Worm (Caenorhabditis elegans): Measurements from ENCODE around the gene grl-15.
A peak's percentile ranks its signal among the peaks of the same experiment; 100 is the strongest.

Gene grl-15

ce11 chrIII:12235914-12236313, at the start of gene grl-15, which contains the start of gene fbxa-89:
grl-15 (minus strand) TSS chrIII:12236014.
fbxa-89 (plus strand) TSS chrIII:12236184.
- TF ChIP-seq nhr-120 (GFP tag; IDR thresholded peaks at IDR 0.05) (no peak), lin-40 (tag; optimal IDR thresholded peaks at IDR 0.05) (no peak), F52B5.7 (tag; optimal IDR thresholded peaks at IDR 0.05) (no peak), nhr-80 (tag; optimal IDR thresholded peaks at IDR 0.05) (peak; percentile 29), unc-62 (GFP tag; optimal IDR thresholded peaks at IDR 0.05) (no peak), F23B12.7 (tag; optimal IDR thresholded peaks at IDR 0.05; ENCODE audit: insufficient read depth) (no peak), xnd-1 (tag; optimal IDR thresholded peaks at IDR 0.05) (no peak)

DNA sequence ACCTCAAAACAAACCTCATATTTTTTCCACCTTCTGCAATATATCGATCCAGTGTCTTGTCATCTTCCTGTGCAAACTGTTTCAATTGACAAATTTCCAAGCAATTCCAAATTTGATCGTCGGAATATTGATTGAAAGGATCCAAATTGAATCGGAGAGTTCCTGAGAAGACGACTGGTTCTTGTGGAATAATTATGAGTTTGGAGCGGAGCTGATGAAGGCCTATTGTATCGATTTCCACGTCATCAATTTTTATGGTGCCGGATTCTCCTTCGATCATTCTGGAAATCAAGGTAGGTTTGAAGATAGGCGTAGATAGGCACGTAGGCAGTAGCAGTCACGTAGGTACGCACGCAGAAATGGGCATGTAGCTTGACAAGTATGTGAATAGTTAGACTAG, 48.3 kb upstream of the grl-15 start:
- no peak for TF ChIP-seq F57C9.4 (tag; optimal IDR thresholded peaks at IDR 0.05)
- TF ChIP-seq F39B2.1 (GFP tag; IDR thresholded peaks at IDR 0.05), result no peak
- TF ChIP-seq T26A5.8 (tag; optimal IDR thresholded peaks at IDR 0.05), result no peak
- no peak for TF ChIP-seq xnd-1 (tag; optimal IDR thresholded peaks at IDR 0.05)
- TF ChIP-seq hlh-26 (GFP tag; conservative IDR thresholded peaks at IDR 0.05), result no peak
- no peak for TF ChIP-seq F55B11.4 (tag; optimal IDR thresholded peaks at IDR 0.05; ENCODE audit: borderline replicate concordance, insufficient read depth)
- TF ChIP-seq rec-8 (tag; optimal IDR thresholded peaks at IDR 0.05), result no peak

DNA sequence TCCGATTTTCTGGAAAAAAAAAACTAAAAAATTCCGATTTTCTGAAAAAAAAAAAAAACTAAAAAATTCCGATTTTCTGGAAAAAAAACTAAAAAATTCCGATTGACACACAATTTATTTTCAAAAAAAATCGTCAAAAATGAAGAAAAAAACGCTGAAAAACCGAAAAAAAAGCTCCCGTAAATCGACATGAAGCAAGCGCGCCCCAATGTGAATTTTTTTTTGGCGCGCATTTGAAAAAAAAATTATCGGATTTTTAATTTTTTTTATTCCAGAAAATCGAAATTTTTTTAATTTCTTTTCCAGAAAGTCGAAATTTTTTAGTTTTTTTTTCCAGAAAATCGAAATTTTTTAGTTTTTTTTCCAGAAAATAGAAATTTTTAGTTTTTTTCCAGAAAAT, 43.0 kb upstream of the grl-15 start:
- TF ChIP-seq F23B12.7 (tag; optimal IDR thresholded peaks at IDR 0.05; ENCODE audit: insufficient read depth), result no peak
- TF ChIP-seq ztf-26 (tag; optimal IDR thresholded peaks at IDR 0.05), result no peak
- no peak for TF ChIP-seq nfya-2 (GFP tag; IDR thresholded peaks at IDR 0.05)
- TF ChIP-seq lin-54 (GFP tag; optimal IDR thresholded peaks at IDR 0.05), result peak; percentile 51
- no peak for TF ChIP-seq mxl-1 (tag; optimal IDR thresholded peaks at IDR 0.05)
- no peak for TF ChIP-seq ama-1 (optimal IDR thresholded peaks at IDR 0.05)
- TF ChIP-seq ama-1 (GFP tag; optimal IDR thresholded peaks at IDR 0.05), result no peak
- TF ChIP-seq F37B4.10 (GFP tag; IDR thresholded peaks at IDR 0.05), result no peak
- TF ChIP-seq ztf-18 (tag; optimal IDR thresholded peaks at IDR 0.05), result no peak
- TF ChIP-seq ztf-3 (GFP tag; optimal IDR thresholded peaks at IDR 0.05), result no peak
- peak in 1 of 3 experiments; percentile 77 for TF ChIP-seq lin-35 (GFP tag; optimal IDR thresholded peaks at IDR 0.05)
- no peak for TF ChIP-seq zfh-2 (GFP tag; conservative IDR thresholded peaks at IDR 0.05)
- TF ChIP-seq pha-4 (tag; optimal IDR thresholded peaks at IDR 0.05), result no peak
- peak; percentile 78 for TF ChIP-seq mcd-1 (GFP tag; IDR thresholded peaks at IDR 0.05)
- no peak for TF ChIP-seq attf-5 (GFP tag; optimal IDR thresholded peaks at IDR 0.05)
- TF ChIP-seq nfya-1 (tag; optimal IDR thresholded peaks at IDR 0.05; ENCODE audit: borderline replicate concordance, insufficient read depth), result no peak

DNA sequence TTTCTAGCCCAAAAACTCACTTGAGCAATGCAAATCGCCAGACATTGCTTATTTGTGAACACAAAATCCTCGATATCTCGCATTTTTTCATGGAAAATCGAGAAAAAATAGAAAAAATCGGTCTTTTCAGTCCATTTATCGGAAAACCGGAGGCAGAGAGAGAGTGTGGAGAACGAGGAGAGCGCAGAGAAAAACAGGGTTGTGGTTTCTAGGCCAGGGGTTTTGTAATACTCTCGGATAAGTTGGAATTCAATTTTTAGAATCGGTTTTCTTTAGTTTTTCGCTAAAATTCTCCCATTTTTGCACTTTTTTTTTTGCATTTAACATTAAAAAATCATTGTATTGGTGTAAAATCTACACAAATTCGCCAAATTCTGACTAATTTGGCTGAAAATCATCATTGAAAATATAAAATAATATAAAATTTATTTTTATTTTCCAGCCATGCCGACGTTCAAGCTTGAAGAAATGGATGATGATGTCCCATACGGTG, 37.8 kb upstream of the grl-15 start, which contains the start of the genes Y75B8A.24 and Y75B8A.25:
Gene Y75B8A.24 (minus strand): TSS at position 155 of the 493 bp plus-strand sequence.
Gene Y75B8A.25 (plus strand): TSS at position 443 of the 493 bp plus-strand sequence.
- TF ChIP-seq Y95B8A.8 (GFP tag; IDR thresholded peaks at IDR 0.05) (no peak), lsl-1 (GFP tag; optimal IDR thresholded peaks at IDR 0.05) (peak; percentile 39), xnd-1 (tag; optimal IDR thresholded peaks at IDR 0.05) (peak; percentile 25), dox-1 (GFP tag; IDR thresholded peaks at IDR 0.05) (peak; percentile 70), ceh-27 (GFP tag; optimal IDR thresholded peaks at IDR 0.05) (peak; percentile 38), egrh-3 (GFP tag; IDR thresholded peaks at IDR 0.05) (no peak), nfya-2 (GFP tag; IDR thresholded peaks at IDR 0.05) (no peak), ztf-6 (GFP tag; IDR thresholded peaks at IDR 0.05) (no peak), ama-1 (optimal IDR thresholded peaks at IDR 0.05) (no peak), ama-1 (GFP tag; optimal IDR thresholded peaks at IDR 0.05) (no peak), F22D6.2 (tag; optimal IDR thresholded peaks at IDR 0.05) (no peak), let-607 (tag; optimal IDR thresholded peaks at IDR 0.05) (peak in 1 of 2 experiments; percentile 31), ztf-22 (GFP tag; optimal IDR thresholded peaks at IDR 0.05) (no peak), lin-35 (GFP tag; optimal IDR thresholded peaks at IDR 0.05) (peak in 1 of 3 experiments; percentile 79), pbrm-1 (GFP tag; IDR thresholded peaks at IDR 0.05) (peak; percentile 71; the same call in 1 of the 2 replicates), nhr-120 (GFP tag; IDR thresholded peaks at IDR 0.05) (no peak), Y67H2A.10 (GFP tag; conservative IDR thresholded peaks at IDR 0.05) (no peak), F37B4.10 (GFP tag; IDR thresholded peaks at IDR 0.05) (no peak), bed-2 (GFP tag; IDR thresholded peaks at IDR 0.05) (no peak), bed-1 (GFP tag; IDR thresholded peaks at IDR 0.05) (no peak), F55B11.4 (tag; optimal IDR thresholded peaks at IDR 0.05; ENCODE audit: borderline replicate concordance, insufficient read depth) (no peak), B0261.1 (tag; optimal IDR thresholded peaks at IDR 0.05) (no peak), die-1 (tag; optimal IDR thresholded peaks at IDR 0.05) (no peak)

Measured in whole organism, young adult.